Fruit fly (Drosophila melanogaster): ENCODE measurements around the gene Spn28Da.

DNA sequence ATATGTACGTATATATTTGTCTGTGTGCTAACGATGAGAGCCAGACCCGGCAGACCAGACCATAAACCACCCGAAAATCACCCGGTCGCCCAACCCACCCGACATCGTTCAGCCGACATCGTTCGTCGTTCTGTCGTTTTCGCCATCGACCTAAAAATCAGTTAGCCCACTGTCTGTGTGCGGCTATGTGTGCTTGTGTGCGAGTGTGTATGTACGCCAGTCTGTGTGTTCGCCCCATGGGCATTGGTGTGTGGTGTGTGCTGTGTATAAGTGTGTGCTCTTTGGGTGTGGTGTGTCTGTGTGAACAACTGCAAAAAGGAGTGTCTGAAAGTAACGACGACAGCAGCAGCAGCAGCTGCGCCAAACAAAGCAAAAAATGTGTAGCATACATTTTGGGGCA lies 44.3 kb upstream of the Spn28Da start:
- TF ChIP-seq dm (GFP tag; optimal IDR thresholded peaks at IDR 0.05) (no peak), CG13894 (tag; optimal IDR thresholded peaks at IDR 0.05) (peak; percentile 55), Dip2 (GFP tag; IDR thresholded peaks at IDR 0.05) (no peak), Rfx (GFP tag; IDR thresholded peaks at IDR 0.05) (no peak), CG11247 (GFP tag; IDR thresholded peaks at IDR 0.05) (no peak), sob (GFP tag; IDR thresholded peaks at IDR 0.05) (no peak), dmrt99B (tag; optimal IDR thresholded peaks at IDR 0.05) (no peak), Spps (tag; optimal IDR thresholded peaks at IDR 0.05) (no peak)

Measured in whole organism, embryonic.